Worm (Caenorhabditis elegans): ENCODE data around the gene ttr-8.
A peak's percentile ranks its signal among the peaks of the same experiment; 100 is the strongest.

ttr-8 gene

ce11 chrIII:7580586-7580985 lies 15.4 kb upstream of the ttr-8 start (continued):
- TF ChIP-seq ama-1 (optimal IDR thresholded peaks at IDR 0.05) (no peak), zfp-3 (GFP tag; conservative IDR thresholded peaks at IDR 0.05) (no peak), tra-1 (GFP tag; IDR thresholded peaks at IDR 0.05) (no peak), lsy-2 (tag; optimal IDR thresholded peaks at IDR 0.05) (peak; percentile 26 to 66), madf-5 (GFP tag; IDR thresholded peaks at IDR 0.05) (no peak), Y5F2A.4 (GFP tag; optimal IDR thresholded peaks at IDR 0.05) (no peak), mep-1 (tag; optimal IDR thresholded peaks at IDR 0.05) (peak; percentile 62), unc-62 (GFP tag; optimal IDR thresholded peaks at IDR 0.05 in 1 of 2) (peak in 1 of 2 experiments; percentile 91), unc-62 (tag; optimal IDR thresholded peaks at IDR 0.05) (no peak), pqm-1 (tag; optimal IDR thresholded peaks at IDR 0.05) (no peak)

DNA sequence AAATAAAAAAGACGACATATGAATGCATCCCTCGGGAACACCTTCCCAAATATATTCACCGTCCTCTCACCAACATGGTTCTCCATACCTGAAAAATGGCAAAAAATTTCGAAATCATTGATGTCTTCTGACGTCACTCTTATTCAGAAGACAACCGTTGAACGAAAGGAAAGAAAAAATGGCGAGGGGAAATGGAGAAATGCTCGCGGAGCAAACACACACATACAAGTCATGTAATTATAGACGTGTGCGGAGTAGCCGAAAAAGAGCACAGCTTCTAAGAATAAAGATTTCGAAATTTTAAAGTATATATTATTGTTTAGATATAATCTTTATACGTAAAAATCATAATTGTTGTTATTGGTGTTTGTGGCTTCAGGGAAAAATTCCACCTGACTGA lies 14.2 kb upstream of the ttr-8 start, which contains the start of gene mfsd-6:
TSS of gene mfsd-6 (minus strand) at position 88 of the 400 bp plus-strand sequence.
- TF ChIP-seq cey-2 (tag; optimal IDR thresholded peaks at IDR 0.05; ENCODE audit: borderline replicate concordance, insufficient read depth) (no peak), nhr-11 (tag; optimal IDR thresholded peaks at IDR 0.05) (no peak), saeg-2 (GFP tag; IDR thresholded peaks at IDR 0.05) (no peak), vab-7 (GFP tag; IDR thresholded peaks at IDR 0.05) (no peak), hlh-30 (tag; optimal IDR thresholded peaks at IDR 0.05; ENCODE audit: insufficient read depth) (no peak), pqm-1 (tag; optimal IDR thresholded peaks at IDR 0.05) (no peak), dmd-6 (GFP tag; IDR thresholded peaks at IDR 0.05) (no peak), mdl-1 (tag; optimal IDR thresholded peaks at IDR 0.05) (peak in 1 of 2 experiments; percentile 3), lsy-2 (tag; optimal IDR thresholded peaks at IDR 0.05) (peak in 1 of 2 experiments; percentile 23)

DNA sequence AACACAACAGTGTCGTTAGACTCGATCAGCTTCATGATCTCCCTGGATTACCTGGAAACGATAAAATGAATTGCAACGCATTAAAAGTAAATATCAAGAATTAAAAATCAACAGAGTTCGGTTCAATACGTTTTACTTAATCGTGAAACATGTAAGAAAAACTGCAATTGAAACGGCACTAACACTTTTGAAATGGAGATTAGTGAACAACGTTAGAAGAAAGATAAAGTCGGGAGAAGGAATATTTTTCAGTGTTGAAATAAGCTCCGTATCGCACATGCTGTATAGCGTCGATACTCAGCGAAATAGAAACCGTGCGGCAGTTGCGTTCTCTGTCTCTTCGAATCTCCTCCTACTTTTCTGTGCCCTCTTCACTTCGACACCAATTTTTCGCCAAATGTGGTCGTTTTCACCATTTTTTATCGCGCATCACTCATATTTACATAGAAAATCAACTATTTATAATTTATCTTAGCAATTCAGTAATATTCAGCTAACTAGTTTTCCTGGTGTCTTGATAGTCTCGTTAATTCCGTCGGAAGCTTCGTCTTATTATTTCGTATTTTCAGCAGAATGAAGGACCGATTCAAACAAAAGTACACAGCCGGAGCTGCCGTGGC lies 7.7 kb upstream of the ttr-8 start, which contains the start of the genes rpl-9 and lpd-7:
TSS of gene rpl-9 (minus strand) at position 51 of the 620 bp plus-strand sequence.
TSS of gene lpd-7 (plus strand) at position 570 of the 620 bp plus-strand sequence.
- TF ChIP-seq fkh-10 (GFP tag; optimal IDR thresholded peaks at IDR 0.05) (peak; percentile 59), rbr-2 (tag; optimal IDR thresholded peaks at IDR 0.05) (peak; percentile 69), lin-29 (GFP tag; IDR thresholded peaks at IDR 0.05) (no peak), arid-1 (GFP tag; conservative IDR thresholded peaks at IDR 0.05) (peak; percentile 53; the same call in 1 of the 2 replicates), hlh-30 (tag; optimal IDR thresholded peaks at IDR 0.05; ENCODE audit: insufficient read depth) (peak; percentile 75), duxl-1 (tag; optimal IDR thresholded peaks at IDR 0.05; ENCODE audit: poor library complexity) (peak; percentile 55), mxl-3 (GFP tag; optimal IDR thresholded peaks at IDR 0.05) (peak; percentile 21), dpl-1 (GFP tag; optimal IDR thresholded peaks at IDR 0.05) (peak; percentile 74), hlh-11 (tag; optimal IDR thresholded peaks at IDR 0.05) (peak; percentile 71), mdl-1 (tag; optimal IDR thresholded peaks at IDR 0.05) (peak in 1 of 2 experiments; percentile 83), T20F7.1 (GFP tag; optimal IDR thresholded peaks at IDR 0.05) (peak; percentile 70), lir-3 (tag; optimal IDR thresholded peaks at IDR 0.05) (no peak), ama-1 (optimal IDR thresholded peaks at IDR 0.05) (no peak), ceh-62 (tag; optimal IDR thresholded peaks at IDR 0.05) (no peak), zfp-3 (GFP tag; conservative IDR thresholded peaks at IDR 0.05) (no peak; the same call in 1 of the 2 replicates), ZK337.2 (GFP tag; IDR thresholded peaks at IDR 0.05) (no peak), F49E8.2 (tag; optimal IDR thresholded peaks at IDR 0.05; ENCODE audit: borderline replicate concordance) (no peak), pha-4 (GFP tag; IDR thresholded peaks at IDR 0.05) (no peak), pha-4 (tag; optimal IDR thresholded peaks at IDR 0.05) (peak; percentile 48), unc-130 (GFP tag; optimal IDR thresholded peaks at IDR 0.05) (peak; percentile 52), dmd-6 (GFP tag; IDR thresholded peaks at IDR 0.05) (peak; percentile 41; the same call in 1 of the 2 replicates), lin-13 (GFP tag; optimal IDR thresholded peaks at IDR 0.05) (peak; percentile 71), R02D3.7 (tag; optimal IDR thresholded peaks at IDR 0.05) (peak; percentile 17), unc-39 (tag; optimal IDR thresholded peaks at IDR 0.05) (no peak), set-16 (GFP tag; IDR thresholded peaks at IDR 0.05) (no peak), mes-2 (tag; optimal IDR thresholded peaks at IDR 0.05; ENCODE audit: poor library complexity, severe bottlenecking) (peak; percentile 86), madf-9 (GFP tag; conservative IDR thresholded peaks at IDR 0.05) (no peak), nhr-28 (tag; optimal IDR thresholded peaks at IDR 0.05) (peak; percentile 82), zip-2 (tag; optimal IDR thresholded peaks at IDR 0.05) (no peak), snpc-1.2 (GFP tag; IDR thresholded peaks at IDR 0.05) (no peak), ctbp-1 (GFP tag; IDR thresholded peaks at IDR 0.05) (no peak), unc-62 (GFP tag; optimal IDR thresholded peaks at IDR 0.05 in 1 of 2) (peak in 1 of 2 experiments; percentile 38), unc-62 (tag; optimal IDR thresholded peaks at IDR 0.05) (no peak), lin-38 (GFP tag; IDR thresholded peaks at IDR 0.05) (peak; percentile 65), D1046.2 (GFP tag; IDR thresholded peaks at IDR 0.05) (no peak)
